Fruit fly (Drosophila melanogaster) whole organism, embryonic: ENCODE results near the gene Cyp6d4.

ENCODE experiments used
- ATbp ChIP-seq: fragments of 200-800 bp; sonication (Bioruptor generic); optimal IDR thresholded peaks from 2 replicates; lab custom pipeline; 2017; ENCODE audit warnings: missing biosample characterization, mild to moderate bottlenecking, missing genetic modification characterization, missing genetic modification reagents
- CG10543 ChIP-seq: fragments of 200-800 bp; sonication (Bioruptor generic); optimal IDR thresholded peaks from 3 replicates; lab custom pipeline; 2017; ENCODE audit warnings: missing biosample characterization, mild to moderate bottlenecking, missing genetic modification characterization, moderate library complexity
- CG10979 ChIP-seq: fragments of 200-800 bp; sonication (Bioruptor generic); optimal IDR thresholded peaks from 2 replicates; lab custom pipeline; 2018; ENCODE audit warnings: missing biosample characterization, mild to moderate bottlenecking, missing genetic modification characterization, moderate library complexity
- CG12299 ChIP-seq: fragments of 200-800 bp; sonication (Bioruptor generic); optimal IDR thresholded peaks from 2 replicates; lab custom pipeline; 2018; ENCODE audit warnings: missing biosample characterization, mild to moderate bottlenecking, missing genetic modification characterization
- CG12942 ChIP-seq: fragments of 200-800 bp; sonication (Bioruptor generic); optimal IDR thresholded peaks from 3 replicates; lab custom pipeline; 2016; ENCODE audit warnings: missing biosample characterization, missing genetic modification characterization
- CG15601 ChIP-seq: fragments of 200-800 bp; sonication (Bioruptor generic); optimal IDR thresholded peaks from 3 replicates; lab custom pipeline; 2019; ENCODE audit warnings: missing biosample characterization, mild to moderate bottlenecking, missing genetic modification characterization, moderate library complexity
- CG16863 ChIP-seq: fragments of 200-800 bp; sonication (Bioruptor generic); optimal IDR thresholded peaks from 3 replicates; lab custom pipeline; 2016; ENCODE audit warnings: missing biosample characterization, missing genetic modification characterization
- CG1832 ChIP-seq: fragments of 200-800 bp; sonication (Bioruptor generic); optimal IDR thresholded peaks from 2 replicates; lab custom pipeline; 2017; ENCODE audit warnings: missing biosample characterization, mild to moderate bottlenecking, missing genetic modification characterization, inconsistent platforms
- CG2875 ChIP-seq: fragments of 200-800 bp; sonication (Bioruptor generic); optimal IDR thresholded peaks from 2 replicates; lab custom pipeline; 2017; ENCODE audit warnings: missing biosample characterization, mild to moderate bottlenecking, missing genetic modification characterization, missing genetic modification reagents
- CG32767 ChIP-seq: fragments of 200-800 bp; sonication (Bioruptor generic); IDR thresholded peaks from 2 replicates; pipeline ENCODE4 v1.3.6; 2022; ENCODE audit warnings: missing biosample characterization, missing genetic modification characterization
- CG6175 ChIP-seq: fragments of 200-800 bp; sonication (Bioruptor generic); IDR thresholded peaks from 3 replicates; pipeline ENCODE4 v1.3.6; 2022; ENCODE audit warnings: missing biosample characterization, missing genetic modification characterization
- CG6654 ChIP-seq: fragments of 200-800 bp; sonication (Bioruptor generic); optimal IDR thresholded peaks from 2 replicates; lab custom pipeline; 2017; ENCODE audit warnings: missing biosample characterization, mild to moderate bottlenecking, missing genetic modification characterization
- CG6689 ChIP-seq: fragments of 200-800 bp; sonication (Bioruptor generic); IDR thresholded peaks from 2 replicates; pipeline ENCODE4 v1.3.6; 2022; ENCODE audit warnings: missing biosample characterization, missing genetic modification characterization
- CG7745 ChIP-seq: fragments of 200-800 bp; sonication (Bioruptor generic); optimal IDR thresholded peaks from 2 replicates; lab custom pipeline; 2018; ENCODE audit warnings: missing biosample characterization, mild to moderate bottlenecking, missing genetic modification characterization, moderate library complexity
- CG9437 ChIP-seq: fragments of 200-800 bp; sonication (Bioruptor generic); optimal IDR thresholded peaks from 2 replicates; lab custom pipeline; 2018; ENCODE audit warnings: missing biosample characterization, mild to moderate bottlenecking, missing genetic modification characterization
- CG9797 ChIP-seq: fragments of 200-800 bp; sonication (Bioruptor generic); optimal IDR thresholded peaks from 3 replicates; lab custom pipeline; 2018; ENCODE audit warnings: missing biosample characterization, mild to moderate bottlenecking, missing genetic modification characterization
- CoRest ChIP-seq: fragments of 200-800 bp; sonication (Bioruptor generic); optimal IDR thresholded peaks from 3 replicates; lab custom pipeline; 2018; ENCODE audit warnings: missing biosample characterization, mild to moderate bottlenecking, missing genetic modification characterization, moderate library complexity
- CrebB ChIP-seq: fragments of 200-800 bp; sonication (Bioruptor generic); optimal IDR thresholded peaks from 3 replicates; lab custom pipeline; 2018; ENCODE audit warnings: missing biosample characterization, mild to moderate bottlenecking, missing genetic modification characterization
- Dbx ChIP-seq: fragments of 200-800 bp; sonication (Bioruptor generic); IDR thresholded peaks from 3 replicates; pipeline ENCODE4 v1.3.6; 2022; ENCODE audit warnings: missing biosample characterization, missing genetic modification characterization
- Drgx ChIP-seq: fragments of 200-800 bp; sonication (Bioruptor generic); IDR thresholded peaks from 2 replicates; pipeline ENCODE4 v1.3.6; 2022; ENCODE audit warnings: missing biosample characterization, missing genetic modification characterization
- E2f1 ChIP-seq: fragments of 200-800 bp; sonication (Bioruptor generic); IDR thresholded peaks from 2 replicates; pipeline ENCODE4 v1.3.6; 2022; ENCODE audit warnings: missing biosample characterization, missing genetic modification characterization
- Fer3 ChIP-seq: fragments of 200-800 bp; sonication (Bioruptor generic); optimal IDR thresholded peaks from 2 replicates; lab custom pipeline; 2018; ENCODE audit warnings: missing biosample characterization, mild to moderate bottlenecking, missing genetic modification characterization, moderate library complexity
- HLH3B ChIP-seq: fragments of 200-800 bp; sonication (Bioruptor generic); IDR thresholded peaks from 2 replicates; pipeline ENCODE4 v1.3.6; 2022; ENCODE audit warnings: missing biosample characterization, missing genetic modification characterization
- Kr ChIP-seq: fragments of 200-800 bp; sonication (Bioruptor generic); optimal IDR thresholded peaks from 2 replicates; lab custom pipeline; 2017; ENCODE audit warnings: missing biosample characterization, mild to moderate bottlenecking, missing genetic modification characterization
- MBD-R2 ChIP-seq: fragments of 200-800 bp; sonication (Bioruptor generic); IDR thresholded peaks from 2 replicates; pipeline ENCODE4 v1.3.6; 2022; ENCODE audit warnings: missing biosample characterization, missing genetic modification characterization
- Myb ChIP-seq: fragments of 200-800 bp; sonication (Bioruptor generic); optimal IDR thresholded peaks from 2 replicates; lab custom pipeline; 2016; ENCODE audit warnings: missing biosample characterization, missing genetic modification characterization
- NC2β ChIP-seq: fragments of 200-800 bp; sonication (Bioruptor generic); optimal IDR thresholded peaks from 2 replicates; lab custom pipeline; 2016; ENCODE audit warnings: missing biosample characterization, missing genetic modification characterization
- Optix ChIP-seq: fragments of 200-800 bp; sonication (Bioruptor generic); IDR thresholded peaks from 3 replicates; pipeline ENCODE4 v1.3.6; 2022; ENCODE audit warnings: missing biosample characterization, missing genetic modification characterization
- Ptx1 ChIP-seq: fragments of 200-800 bp; sonication (Bioruptor generic); IDR thresholded peaks from 2 replicates; pipeline ENCODE4 v1.3.6; 2022; ENCODE audit warnings: missing biosample characterization, missing genetic modification characterization
- Sry-β ChIP-seq: fragments of 200-800 bp; sonication (Bioruptor generic); optimal IDR thresholded peaks from 2 replicates; lab custom pipeline; 2018; ENCODE audit warnings: missing biosample characterization, mild to moderate bottlenecking, missing genetic modification characterization, moderate library complexity
- Ssrp ChIP-seq: fragments of 200-800 bp; sonication (Bioruptor generic); optimal IDR thresholded peaks from 2 replicates; lab custom pipeline; 2018; ENCODE audit warnings: missing biosample characterization, mild to moderate bottlenecking, missing genetic modification characterization, moderate library complexity
- Usf ChIP-seq: fragments of 200-800 bp; sonication (Bioruptor generic); optimal IDR thresholded peaks from 2 replicates; lab custom pipeline; 2017; ENCODE audit warnings: missing genotype, missing biosample characterization, missing genetic modification characterization
- YL-1 ChIP-seq: fragments of 200-800 bp; sonication (Bioruptor generic); optimal IDR thresholded peaks from 3 replicates; lab custom pipeline; 2017; ENCODE audit warnings: missing biosample characterization, mild to moderate bottlenecking, missing genetic modification characterization
- corto ChIP-seq: fragments of 200-800 bp; sonication (Bioruptor generic); optimal IDR thresholded peaks from 2 replicates; lab custom pipeline; 2016; ENCODE audit warnings: missing biosample characterization, mild to moderate bottlenecking, missing genetic modification characterization, moderate library complexity
- croc ChIP-seq: fragments of 200-800 bp; sonication (Bioruptor generic); conservative IDR thresholded peaks from 3 replicates; pipeline ENCODE4 v1.3.6; 2022; ENCODE audit warnings: missing biosample characterization, missing genetic modification characterization
- exex ChIP-seq: fragments of 200-800 bp; sonication (Bioruptor generic); optimal IDR thresholded peaks from 4 replicates; lab custom pipeline; 2018; ENCODE audit warnings: missing biosample characterization, mild to moderate bottlenecking, missing genetic modification characterization, moderate library complexity
- fd96Cb ChIP-seq: fragments of 200-800 bp; sonication (Bioruptor generic); optimal IDR thresholded peaks from 2 replicates; lab custom pipeline; 2018; ENCODE audit warnings: missing biosample characterization, mild to moderate bottlenecking, missing genetic modification characterization, moderate library complexity
- fu2 ChIP-seq: fragments of 200-800 bp; sonication (Bioruptor generic); optimal IDR thresholded peaks from 2 replicates; lab custom pipeline; 2016; ENCODE audit warnings: missing biosample characterization, missing genetic modification characterization
- gsb-n ChIP-seq: fragments of 200-800 bp; sonication (Bioruptor generic); optimal IDR thresholded peaks from 3 replicates; lab custom pipeline; 2018; ENCODE audit warnings: missing biosample characterization, mild to moderate bottlenecking, missing genetic modification characterization
- otp ChIP-seq: fragments of 200-800 bp; sonication (Bioruptor generic); IDR thresholded peaks from 3 replicates; pipeline ENCODE4, ENCODE4 v1.3.6; 2022; ENCODE audit warnings: missing biosample characterization, missing genetic modification characterization
- p53 ChIP-seq: fragments of 200-800 bp; sonication (Bioruptor generic); optimal IDR thresholded peaks from 2 replicates; lab custom pipeline; 2016; ENCODE audit warnings: missing biosample characterization, missing genetic modification characterization
- pho ChIP-seq: fragments of 200-800 bp; sonication (Bioruptor generic); optimal IDR thresholded peaks from 2 replicates; lab custom pipeline; 2016; ENCODE audit warnings: missing biosample characterization, missing genetic modification characterization
- salm ChIP-seq: fragments of 200-800 bp; sonication (Bioruptor generic); optimal IDR thresholded peaks from 2 replicates; lab custom pipeline; 2018; ENCODE audit warnings: missing biosample characterization, mild to moderate bottlenecking, missing genetic modification characterization
- sc ChIP-seq, 3 experiments: fragments of >200 bp in 2 of 3; fragments of 200-800 bp in 1 of 3; sonication (Bioruptor generic) in 1 of 3; optimal IDR thresholded peaks; 2 replicates in 2 of 3; 3 replicates in 1 of 3; lab custom pipeline; 2017; ENCODE audit warnings: mild to moderate bottlenecking in 1 of 3, missing biosample characterization in 1 of 3, missing genetic modification characterization in 1 of 3, missing genetic modification reagents in 1 of 3
- schlank ChIP-seq: fragments of 200-800 bp; sonication (Bioruptor generic); optimal IDR thresholded peaks from 2 replicates; lab custom pipeline; 2018; ENCODE audit warnings: missing biosample characterization, mild to moderate bottlenecking, missing genetic modification characterization
- sr ChIP-seq: fragments of 200-800 bp; sonication (Bioruptor generic); IDR thresholded peaks from 3 replicates; pipeline ENCODE4 v1.3.6; 2022; ENCODE audit warnings: missing biosample characterization, missing genetic modification characterization
- z ChIP-seq: fragments of 200-800 bp; sonication (Bioruptor generic); IDR thresholded peaks from 3 replicates; pipeline ENCODE4 v1.3.6; 2022; ENCODE audit warnings: missing biosample characterization, missing genetic modification characterization
- zen2 ChIP-seq: fragments of 200-800 bp; sonication (Bioruptor generic); IDR thresholded peaks from 3 replicates; pipeline ENCODE4 v1.3.6; 2022; ENCODE audit warnings: missing biosample characterization, missing genetic modification characterization; ENCODE audit not compliant: partially characterized antibody

Cyp6d4 gene

DNA sequence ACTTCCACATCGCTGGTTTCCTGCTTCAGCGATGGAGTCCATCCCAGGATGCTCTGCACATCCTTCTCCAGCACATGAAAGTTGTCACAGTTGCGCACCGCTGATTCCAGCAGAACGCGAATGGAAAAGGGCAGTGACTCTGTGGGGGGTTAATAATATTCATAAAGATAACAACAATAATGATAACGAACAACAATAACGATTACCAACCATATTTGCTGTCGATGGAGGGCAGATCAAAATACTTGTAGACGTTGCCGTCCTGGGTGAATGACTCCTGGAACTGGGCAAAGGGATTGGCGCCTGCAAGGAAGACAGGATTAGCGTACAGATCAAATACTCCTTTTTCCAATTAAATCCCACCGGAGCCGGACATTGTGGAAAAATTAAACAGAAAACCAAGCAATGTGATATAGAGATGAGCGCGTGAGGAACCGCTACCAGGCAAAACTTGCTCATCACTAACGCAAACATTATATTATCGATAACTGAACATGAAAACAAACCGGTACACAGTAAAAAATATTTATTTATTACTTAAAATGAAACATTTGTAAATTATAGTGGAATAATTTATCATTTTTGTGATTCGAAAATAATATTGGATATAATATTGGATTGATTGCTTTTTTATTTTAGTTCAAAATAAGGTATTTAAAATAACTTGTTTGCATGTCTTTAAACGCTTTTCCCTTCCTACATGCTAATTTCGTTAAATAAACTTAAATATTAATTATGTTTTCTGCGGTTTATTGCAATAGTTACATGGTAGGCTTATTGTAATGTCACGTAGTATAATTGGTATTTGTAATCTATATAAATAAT, 26.2 kb downstream of the Cyp6d4 start, which contains the start of gene Irp-1A (continued):
- peak; percentile 71 for TF ChIP-seq zen2
- TF ChIP-seq schlank: peak; percentile 21
- no peak for TF ChIP-seq CG6654
- peak; percentile 77 for TF ChIP-seq CG6689 (GFP tag; lab: Robert Waterston, UW)
- peak; percentile 84 for TF ChIP-seq E2f1 (GFP tag; lab: Robert Waterston, UW)
- TF ChIP-seq Usf: peak; percentile 13
- peak; percentile 83 for TF ChIP-seq CoRest (tag; lab: Kevin White, UChicago)
- no peak for TF ChIP-seq z (GFP tag; lab: Robert Waterston, UW)
- no peak for TF ChIP-seq corto (GFP tag; lab: Kevin White, UChicago)
- peak; percentile 44 for TF ChIP-seq CG2875 (GFP tag; lab: Kevin White, UChicago)
- TF ChIP-seq otp (GFP tag; lab: Robert Waterston, UW): no peak
- peak; percentile 69 for TF ChIP-seq fd96Cb (tag; lab: Kevin White, UChicago)
- TF ChIP-seq CG6175: no peak
- TF ChIP-seq Dbx: peak; percentile 76; the same call in 2 of the 3 replicates
- peak; percentile 68 for TF ChIP-seq CG9437 (GFP tag; lab: Kevin White, UChicago)
- TF ChIP-seq CG7745 (tag; lab: Kevin White, UChicago): no peak
- TF ChIP-seq Fer3 (tag; lab: Kevin White, UChicago): peak; percentile 79
- TF ChIP-seq Sry-β (GFP tag; lab: Kevin White, UChicago): peak; percentile 56
- peak; percentile 52 for TF ChIP-seq pho (GFP tag; lab: Kevin White, UChicago)
- TF ChIP-seq CG16863 (GFP tag; lab: Kevin White, UChicago): peak; percentile 22
- no peak for TF ChIP-seq p53
- peak; percentile 43 for TF ChIP-seq CG32767 (GFP tag; lab: Robert Waterston, UW)
- peak; percentile 67 for TF ChIP-seq exex (tag; lab: Kevin White, UChicago)
- TF ChIP-seq CG10979 (tag; lab: Kevin White, UChicago): peak; percentile 80
- peak; percentile 79 for TF ChIP-seq gsb-n
- TF ChIP-seq NC2β (GFP tag; lab: Kevin White, UChicago): no peak
- 0 out of 3 replicates have a peak, but pooled peaks have one; percentile 39 for TF ChIP-seq croc (GFP tag; lab: Robert Waterston, UW)
- peak; percentile 62 for TF ChIP-seq CG12299 (tag; lab: Kevin White, UChicago)
- TF ChIP-seq CG10543 (GFP tag; lab: Kevin White, UChicago): peak; percentile 42
- no peak for TF ChIP-seq CG9797 (GFP tag; lab: Kevin White, UChicago)
- peak; percentile 62 for TF ChIP-seq salm (tag; lab: Kevin White, UChicago)
- peak; percentile 87 for TF ChIP-seq HLH3B (GFP tag; lab: Robert Waterston, UW)
- peak; percentile 41 for TF ChIP-seq Myb (GFP tag; lab: Kevin White, UChicago)
- TF ChIP-seq Kr (GFP tag; lab: Kevin White, UChicago): no peak
- no peak for TF ChIP-seq CG1832 (GFP tag; lab: Kevin White, UChicago)
- peak; percentile 80 for TF ChIP-seq Ptx1 (GFP tag; lab: Robert Waterston, UW)
- TF ChIP-seq sr (GFP tag; lab: Robert Waterston, UW): no peak
- peak; percentile 68 for TF ChIP-seq Drgx (GFP tag; lab: Robert Waterston, UW)
- peak; percentile 66 for TF ChIP-seq Ssrp (tag; lab: Kevin White, UChicago)
- peak; percentile 54 for TF ChIP-seq CrebB (tag; lab: Kevin White, UChicago)
- peak; percentile 70 for TF ChIP-seq CG15601 (tag; lab: Kevin White, UChicago)
- peak; percentile 83 for TF ChIP-seq YL-1 (GFP tag; lab: Kevin White, UChicago)
- TF ChIP-seq Optix (GFP tag; lab: Robert Waterston, UW): no peak
- peak; percentile 21 for TF ChIP-seq ATbp (GFP tag; lab: Kevin White, UChicago)
- TF ChIP-seq fu2 (GFP tag; lab: Kevin White, UChicago): no peak
- peak; percentile 82 for TF ChIP-seq MBD-R2 (GFP tag; lab: Robert Waterston, UW)
- no peak for TF ChIP-seq sc (optimal IDR thresholded peaks at IDR 0.05; lab: Kevin White, UChicago)
- no peak for TF ChIP-seq sc (GFP tag; optimal IDR thresholded peaks at IDR 0.05; lab: Kevin White, UChicago)
- TF ChIP-seq CG12942: peak; percentile 59
